Worm (Caenorhabditis elegans) whole organism, L3 larva: ENCODE measurements around the gene lin-3.

Experiments
- R02D3.7 ChIP-seq: fragments of 150-350 bp; optimal IDR thresholded peaks from 2 replicates; lab custom pipeline; 2014; ENCODE audit warnings: missing biosample characterization, missing genetic modification characterization
- ZK546.5 ChIP-seq: sonication (generic microtip); optimal IDR thresholded peaks from 2 replicates; lab custom pipeline; 2017; ENCODE audit warnings: missing biosample characterization, missing genetic modification characterization
- aly-2 ChIP-seq: fragments of 150-350 bp; optimal IDR thresholded peaks from 2 replicates; lab custom pipeline; 2014; ENCODE audit warnings: missing biosample characterization, missing genetic modification characterization
- ama-1 ChIP-seq: fragments of 150-350 bp; optimal IDR thresholded peaks from 2 replicates; lab custom pipeline; 2018
- ceh-16 ChIP-seq: sonication (generic microtip); optimal IDR thresholded peaks from 2 replicates; lab custom pipeline; 2017; ENCODE audit warnings: missing biosample characterization, missing genetic modification characterization
- ceh-28 ChIP-seq: fragments of 150-350 bp; optimal IDR thresholded peaks from 2 replicates; lab custom pipeline; 2014; ENCODE audit warnings: missing biosample characterization, missing genetic modification reagents, missing genetic modification characterization
- ceh-82 ChIP-seq: fragments of 150-350 bp; optimal IDR thresholded peaks from 2 replicates; lab custom pipeline; 2014; ENCODE audit warnings: missing biosample characterization, missing genetic modification characterization
- ceh-9 ChIP-seq: sonication (generic microtip); optimal IDR thresholded peaks from 2 replicates; lab custom pipeline; 2018; ENCODE audit warnings: missing biosample characterization, missing genetic modification characterization
- daf-12 ChIP-seq: fragments of 150-350 bp; optimal IDR thresholded peaks from 2 replicates; lab custom pipeline; 2014; ENCODE audit warnings: missing biosample characterization, missing genetic modification reagents, missing genetic modification characterization
- egl-27 ChIP-seq: sonication (generic microtip); optimal IDR thresholded peaks from 4 replicates; lab custom pipeline; 2017; ENCODE audit warnings: missing biosample characterization, missing genetic modification reagents, missing genetic modification characterization
- egl-5 ChIP-seq: fragments of 150-350 bp; optimal IDR thresholded peaks from 2 replicates; lab custom pipeline; 2017; ENCODE audit warnings: missing biosample characterization, missing genetic modification reagents, missing genetic modification characterization, inconsistent platforms
- elt-1 ChIP-seq: fragments of 150-350 bp; optimal IDR thresholded peaks from 2 replicates; lab custom pipeline; 2014; ENCODE audit warnings: missing biosample characterization, missing genetic modification characterization
- elt-2 ChIP-seq: sonication (generic microtip); optimal IDR thresholded peaks from 2 replicates; lab custom pipeline; 2016; ENCODE audit warnings: missing genetic modification reagents, mild to moderate bottlenecking, missing genetic modification characterization, missing compliant biosample characterization
- elt-3 ChIP-seq, 3 experiments: fragments of 150-350 bp in 1 of 3; sonication (generic microtip) in 2 of 3; optimal IDR thresholded peaks; 2 replicates in 2 of 3; 4 replicates in 1 of 3; lab custom pipeline; 2014 to 2017; ENCODE audit warnings: missing biosample characterization in 3 of 3, missing genetic modification characterization in 3 of 3
- eor-1 ChIP-seq, 2 experiments: fragments of 150-350 bp; optimal IDR thresholded peaks; 2 replicates each; lab custom pipeline; 2014 to 2018; ENCODE audit warnings: missing biosample characterization in 2 of 2, missing genetic modification characterization in 2 of 2
- fkh-10 ChIP-seq: sonication (generic microtip); optimal IDR thresholded peaks from 2 replicates; lab custom pipeline; 2017; ENCODE audit warnings: missing biosample characterization, missing genetic modification reagents, missing genetic modification characterization
- fkh-2 ChIP-seq: fragments of 150-350 bp; optimal IDR thresholded peaks from 2 replicates; lab custom pipeline; 2014; ENCODE audit warnings: missing biosample characterization, missing genetic modification reagents, missing genetic modification characterization
- fos-1 ChIP-seq: fragments of 150-350 bp; optimal IDR thresholded peaks from 2 replicates; lab custom pipeline; 2014; ENCODE audit warnings: missing biosample characterization, missing genetic modification characterization
- hmg-11 ChIP-seq: sonication (generic microtip); optimal IDR thresholded peaks from 2 replicates; lab custom pipeline; 2016; ENCODE audit warnings: missing genetic modification characterization, missing compliant biosample characterization
- jun-1 ChIP-seq: fragments of 150-350 bp; optimal IDR thresholded peaks from 2 replicates; lab custom pipeline; 2014; ENCODE audit warnings: missing biosample characterization, missing genetic modification reagents, missing genetic modification characterization
- lin-15B ChIP-seq: fragments of 150-350 bp; optimal IDR thresholded peaks from 2 replicates; lab custom pipeline; 2014; ENCODE audit warnings: missing biosample characterization, missing genetic modification characterization
- lin-39 ChIP-seq: fragments of 150-350 bp; optimal IDR thresholded peaks from 2 replicates; lab custom pipeline; 2018; ENCODE audit warnings: missing biosample characterization, missing genetic modification reagents, missing genetic modification characterization
- lsy-12 ChIP-seq: sonication (generic microtip); optimal IDR thresholded peaks from 2 replicates; lab custom pipeline; 2016; ENCODE audit warnings: mild to moderate bottlenecking, missing genetic modification characterization, missing compliant biosample characterization
- mml-1 ChIP-seq: fragments of 150-350 bp; sonication (generic microtip); optimal IDR thresholded peaks from 3 replicates; lab custom pipeline; 2014; ENCODE audit warnings: missing biosample characterization, missing genetic modification characterization
- nfya-1 ChIP-seq: sonication (generic microtip); optimal IDR thresholded peaks from 2 replicates; lab custom pipeline; 2017; ENCODE audit warnings: missing genetic modification characterization, mild to moderate bottlenecking, missing compliant biosample characterization, antibody characterized with exemption, moderate library complexity; ENCODE audit not compliant: insufficient read depth
- nhr-11 ChIP-seq: fragments of 150-350 bp; optimal IDR thresholded peaks from 2 replicates; lab custom pipeline; 2014; ENCODE audit warnings: missing biosample characterization, missing genetic modification characterization
- nhr-12 ChIP-seq: fragments of 150-350 bp; optimal IDR thresholded peaks from 2 replicates; lab custom pipeline; 2014; ENCODE audit warnings: missing biosample characterization, missing genetic modification characterization
- nhr-23 ChIP-seq: fragments of 150-350 bp; optimal IDR thresholded peaks from 2 replicates; lab custom pipeline; 2014; ENCODE audit warnings: missing biosample characterization, missing genetic modification reagents, missing genetic modification characterization
- nhr-237 ChIP-seq: fragments of 150-350 bp; optimal IDR thresholded peaks from 2 replicates; lab custom pipeline; 2014; ENCODE audit warnings: missing biosample characterization, missing genetic modification characterization
- nhr-25 ChIP-seq: sonication (generic microtip); optimal IDR thresholded peaks from 2 replicates; lab custom pipeline; 2017; ENCODE audit warnings: missing biosample characterization, missing genetic modification characterization
- nhr-28 ChIP-seq: fragments of 150-350 bp; optimal IDR thresholded peaks from 2 replicates; lab custom pipeline; 2014; ENCODE audit warnings: missing biosample characterization, missing genetic modification characterization
- nhr-43 ChIP-seq: sonication (generic microtip); optimal IDR thresholded peaks from 2 replicates; lab custom pipeline; 2016; ENCODE audit warnings: mild to moderate bottlenecking, missing genetic modification characterization, missing compliant biosample characterization; ENCODE audit not compliant: poor library complexity, severe bottlenecking
- nhr-67 ChIP-seq: fragments of 150-350 bp; optimal IDR thresholded peaks from 2 replicates; lab custom pipeline; 2014; ENCODE audit warnings: missing biosample characterization, missing genetic modification characterization
- nhr-76 ChIP-seq: fragments of 150-350 bp; sonication (generic microtip); optimal IDR thresholded peaks from 5 replicates; lab custom pipeline; 2014; ENCODE audit warnings: missing biosample characterization, missing genetic modification characterization
- nhr-77 ChIP-seq: fragments of 150-350 bp; optimal IDR thresholded peaks from 2 replicates; lab custom pipeline; 2014; ENCODE audit warnings: missing biosample characterization, missing genetic modification characterization
- pha-4 ChIP-seq: fragments of 150-350 bp; optimal IDR thresholded peaks from 2 replicates; lab custom pipeline; 2014; ENCODE audit warnings: missing biosample characterization, missing genetic modification reagents, missing genetic modification characterization
- pqm-1 ChIP-seq: fragments of 150-350 bp; optimal IDR thresholded peaks from 2 replicates; lab custom pipeline; 2017; ENCODE audit warnings: missing biosample characterization, missing genetic modification characterization, inconsistent platforms
- sea-2 ChIP-seq: fragments of 150-350 bp; sonication (generic microtip); optimal IDR thresholded peaks from 4 replicates; lab custom pipeline; 2014; ENCODE audit warnings: missing biosample characterization, missing genetic modification reagents, missing genetic modification characterization
- skn-1 ChIP-seq: fragments of 150-350 bp; optimal IDR thresholded peaks from 2 replicates; lab custom pipeline; 2014; ENCODE audit warnings: missing biosample characterization, missing genetic modification characterization
- snpc-4 ChIP-seq: fragments of 150-350 bp; optimal IDR thresholded peaks from 2 replicates; lab custom pipeline; 2014; ENCODE audit warnings: missing biosample characterization, missing genetic modification characterization
- tbx-2 ChIP-seq: sonication (generic microtip); optimal IDR thresholded peaks from 2 replicates; lab custom pipeline; 2016; ENCODE audit warnings: mild to moderate bottlenecking, missing genetic modification characterization, missing compliant biosample characterization
- unc-62 ChIP-seq: fragments of 150-350 bp; sonication (generic microtip); optimal IDR thresholded peaks from 4 replicates; lab custom pipeline; 2014; ENCODE audit warnings: missing biosample characterization, missing genetic modification reagents, missing genetic modification characterization
- zag-1 ChIP-seq: fragments of 150-350 bp; optimal IDR thresholded peaks from 2 replicates; lab custom pipeline; 2014; ENCODE audit warnings: missing biosample characterization, missing genetic modification characterization
- ztf-11 ChIP-seq: fragments of 150-350 bp; optimal IDR thresholded peaks from 2 replicates; lab custom pipeline; 2014; ENCODE audit warnings: missing biosample characterization, missing genetic modification characterization
- ztf-4 ChIP-seq: fragments of 150-350 bp; optimal IDR thresholded peaks from 2 replicates; lab custom pipeline; 2014; ENCODE audit warnings: missing biosample characterization, missing genetic modification characterization

Gene lin-3

ce11 chrIV:11105724-11106123, 51.6 kb downstream of the lin-3 start, which contains the start of gene srlf-24:
TSS of gene srlf-24 (minus strand) at chrIV:11105824.
- TF ChIP-seq egl-27 (tag; lab: Kevin White, UChicago) (no peak), R02D3.7 (tag; lab: Kevin White, UChicago) (no peak), skn-1 (no peak), nfya-1 (no peak), zag-1 (tag; lab: Kevin White, UChicago) (no peak), snpc-4 (tag; lab: Kevin White, UChicago) (no peak), ceh-82 (tag; lab: Kevin White, UChicago) (no peak), nhr-12 (tag; lab: Kevin White, UChicago) (no peak), nhr-43 (tag; lab: Kevin White, UChicago) (no peak), ztf-4 (tag; lab: Kevin White, UChicago) (no peak), nhr-23 (tag; lab: Kevin White, UChicago) (no peak), jun-1 (tag; lab: Kevin White, UChicago) (no peak), nhr-76 (no peak), ZK546.5 (tag; lab: Kevin White, UChicago) (no peak), nhr-11 (tag; lab: Kevin White, UChicago) (no peak), daf-12 (no peak), mml-1 (no peak), elt-1 (no peak)

- TF ChIP-seq ztf-4 (tag; lab: Kevin White, UChicago) (no peak), nhr-43 (tag; lab: Kevin White, UChicago) (peak; percentile 24), R02D3.7 (tag; lab: Kevin White, UChicago) (peak; percentile 15), ama-1 (lab: Kevin White, UChicago) (peak; percentile 9), nhr-25 (tag; lab: Kevin White, UChicago) (no peak)
Measured at ce11 chrIV:11109771-11110170, 55.7 kb downstream of the lin-3 start, which contains the start of gene pigk-1. TSS of gene pigk-1 (minus strand) at chrIV:11110018.

ce11 chrIV:11110995-11111619, 57.0 kb downstream of the lin-3 start, which contains the start of gene rps-5:
TSS of gene rps-5 (minus strand) at chrIV:11111045.
- no peak for TF ChIP-seq nhr-11 (tag; lab: Kevin White, UChicago)
- TF ChIP-seq nhr-43 (tag; lab: Kevin White, UChicago), result no peak
- TF ChIP-seq nhr-25 (tag; lab: Kevin White, UChicago), result peak; percentile 39
- TF ChIP-seq R02D3.7 (tag; lab: Kevin White, UChicago), result peak; percentile 23
- no peak for TF ChIP-seq nhr-77 (tag; lab: Kevin White, UChicago)
- TF ChIP-seq lsy-12, result no peak
- TF ChIP-seq elt-1, result no peak
- TF ChIP-seq tbx-2 (tag; lab: Kevin White, UChicago), result no peak
- TF ChIP-seq nhr-76, result no peak
- peak; percentile 78 for TF ChIP-seq nhr-23 (tag; lab: Kevin White, UChicago)
- TF ChIP-seq hmg-11, result peak; percentile 80
- TF ChIP-seq daf-12, result no peak
- TF ChIP-seq nhr-28 (tag; lab: Kevin White, UChicago), result no peak
- no peak for TF ChIP-seq ceh-16 (tag; lab: Kevin White, UChicago)
- TF ChIP-seq nhr-67 (tag; lab: Kevin White, UChicago), result no peak
- TF ChIP-seq mml-1, result no peak
- TF ChIP-seq elt-2 (tag; lab: Kevin White, UChicago), result peak; percentile 27
- TF ChIP-seq egl-5 (tag; lab: Kevin White, UChicago), result no peak
- TF ChIP-seq pha-4 (tag; lab: Kevin White, UChicago), result peak; percentile 60
- TF ChIP-seq snpc-4 (tag; lab: Kevin White, UChicago), result peak; percentile 16
- no peak for TF ChIP-seq eor-1 (tag; optimal IDR thresholded peaks at IDR 0.05; lab: Kevin White, UChicago)
- no peak for TF ChIP-seq jun-1 (tag; lab: Kevin White, UChicago)
- peak; percentile 23 for TF ChIP-seq ceh-28
- peak; percentile 23 for TF ChIP-seq pqm-1 (tag; lab: Kevin White, UChicago)
- no peak for TF ChIP-seq elt-3 (tag; optimal IDR thresholded peaks at IDR 0.05; lab: Kevin White, UChicago)
- TF ChIP-seq egl-27 (tag; lab: Kevin White, UChicago), result no peak
- TF ChIP-seq zag-1 (tag; lab: Kevin White, UChicago), result no peak
- no peak for TF ChIP-seq ZK546.5 (tag; lab: Kevin White, UChicago)
- no peak for TF ChIP-seq nhr-237 (tag; lab: Kevin White, UChicago)
- TF ChIP-seq unc-62 (GFP tag; lab: Kevin White, UChicago), result no peak
- no peak for TF ChIP-seq ceh-9 (tag; lab: Kevin White, UChicago)
- no peak for TF ChIP-seq fos-1 (tag; lab: Kevin White, UChicago)
- no peak for TF ChIP-seq nhr-12 (tag; lab: Kevin White, UChicago)
- no peak for TF ChIP-seq fkh-2 (tag; lab: Kevin White, UChicago)
- TF ChIP-seq skn-1, result peak; percentile 8
- no peak for TF ChIP-seq ztf-11
- no peak for TF ChIP-seq fkh-10 (GFP tag; lab: Kevin White, UChicago)
- TF ChIP-seq lin-39, result peak; percentile 40
- no peak for TF ChIP-seq ztf-4 (tag; lab: Kevin White, UChicago)
- no peak for TF ChIP-seq ama-1 (lab: Kevin White, UChicago)
- peak; percentile 91 for TF ChIP-seq nfya-1
- peak; percentile 67 for TF ChIP-seq lin-15B (tag; lab: Kevin White, UChicago)
- no peak for TF ChIP-seq aly-2 (tag; lab: Kevin White, UChicago)
- TF ChIP-seq sea-2 (GFP tag; lab: Kevin White, UChicago), result no peak
- TF ChIP-seq ceh-82 (tag; lab: Kevin White, UChicago), result no peak
